Fruit fly (Drosophila melanogaster): ENCODE results near the gene CG13005.
A peak's percentile ranks its signal among the peaks of the same experiment; 100 is the strongest.

The CG13005 gene

DNA sequence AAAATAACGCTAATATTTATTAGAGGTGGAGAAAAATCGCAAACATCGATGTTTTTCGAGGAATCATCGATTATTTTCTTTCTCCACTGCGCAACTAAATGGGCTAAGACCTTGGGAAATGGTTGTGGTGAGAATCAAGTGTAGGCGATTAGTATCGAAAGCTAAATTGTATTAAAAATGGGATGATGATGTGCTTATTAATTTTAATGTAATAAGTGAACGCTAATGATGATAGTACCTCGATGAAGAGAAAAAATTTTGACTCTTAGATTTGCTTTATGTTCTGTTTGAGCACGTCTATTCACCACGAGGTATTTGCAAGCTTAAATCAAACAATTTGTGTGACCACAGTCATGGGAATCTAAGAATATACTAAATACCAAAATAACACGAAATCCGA is at the start of gene CG13005, which contains the start of gene Rai1:
CG13005 (plus strand) TSS at position 352 of the 400 bp plus-strand sequence.
Rai1 (minus strand) TSS at position 46 of the 400 bp plus-strand sequence.
- TF ChIP-seq CG17802 (tag; optimal IDR thresholded peaks at IDR 0.05) = no peak
- peak; percentile 89 for TF ChIP-seq CG13287 (GFP tag; IDR thresholded peaks at IDR 0.05; ENCODE audit: partially characterized antibody)
- 0 out of 3 replicates have a peak, but pooled peaks have one; percentile 67 for TF ChIP-seq mld (GFP tag; IDR thresholded peaks at IDR 0.05; ENCODE audit: partially characterized antibody)
- TF ChIP-seq MBD-R2 (GFP tag; IDR thresholded peaks at IDR 0.05) = peak; percentile 8
- no peak for TF ChIP-seq Rfx (GFP tag; IDR thresholded peaks at IDR 0.05)
- no peak for TF ChIP-seq HmgD (GFP tag; optimal IDR thresholded peaks at IDR 0.05)
- no peak for TF ChIP-seq dmrt11E (tag; optimal IDR thresholded peaks at IDR 0.05)
- peak; percentile 30 for TF ChIP-seq gro (GFP tag; optimal IDR thresholded peaks at IDR 0.05)
- TF ChIP-seq CG4617 (GFP tag; optimal IDR thresholded peaks at IDR 0.05; ENCODE audit: borderline replicate concordance) = peak; percentile 13
- TF ChIP-seq exex (tag; optimal IDR thresholded peaks at IDR 0.05) = no peak
- TF ChIP-seq Opbp (GFP tag; IDR thresholded peaks at IDR 0.05; ENCODE audit: partially characterized antibody) = peak; percentile 83
- no peak for TF ChIP-seq CG34376 (GFP tag; optimal IDR thresholded peaks at IDR 0.05)
- TF ChIP-seq CG18619 (GFP tag; optimal IDR thresholded peaks at IDR 0.05) = no peak
- TF ChIP-seq CG12071 (GFP tag; optimal IDR thresholded peaks at IDR 0.05) = no peak
- TF ChIP-seq da (GFP tag; optimal IDR thresholded peaks at IDR 0.05) = no peak
- TF ChIP-seq CG11560 (tag; IDR thresholded peaks at IDR 0.05) = no peak
- TF ChIP-seq cg (GFP tag; optimal IDR thresholded peaks at IDR 0.05) = no peak
- peak; percentile 72 for TF ChIP-seq ato (GFP tag; IDR thresholded peaks at IDR 0.05; ENCODE audit: partially characterized antibody)
- no peak for TF ChIP-seq NC2α (GFP tag; optimal IDR thresholded peaks at IDR 0.05)
- peak; percentile 48 for TF ChIP-seq CG2116 (GFP tag; optimal IDR thresholded peaks at IDR 0.05)
- TF ChIP-seq sim (GFP tag; IDR thresholded peaks at IDR 0.05) = no peak
- no peak for TF ChIP-seq CG3163 (GFP tag; optimal IDR thresholded peaks at IDR 0.05)
- peak; percentile 53 for TF ChIP-seq CG9797 (GFP tag; optimal IDR thresholded peaks at IDR 0.05)
- peak; percentile 55 for TF ChIP-seq Ets97D (GFP tag; optimal IDR thresholded peaks at IDR 0.05)
- TF ChIP-seq CG17829 (tag; optimal IDR thresholded peaks at IDR 0.05) = peak; percentile 29
- TF ChIP-seq sima (GFP tag; optimal IDR thresholded peaks at IDR 0.05) = no peak
- TF ChIP-seq Hsf (GFP tag; optimal IDR thresholded peaks at IDR 0.05) = no peak
- TF ChIP-seq CG11398 (GFP tag; optimal IDR thresholded peaks at IDR 0.05) = no peak
- peak; percentile 81 for TF ChIP-seq HLH4C (GFP tag; IDR thresholded peaks at IDR 0.05; ENCODE audit: partially characterized antibody)
- TF ChIP-seq CG7357 (GFP tag; IDR thresholded peaks at IDR 0.05) = peak; percentile 53; the same call in 1 of the 3 replicates
- peak; percentile 86 for TF ChIP-seq bbx (GFP tag; IDR thresholded peaks at IDR 0.05; ENCODE audit: partially characterized antibody)
- no peak for TF ChIP-seq bowl (GFP tag; IDR thresholded peaks at IDR 0.05)
- TF ChIP-seq CG4707 (GFP tag; optimal IDR thresholded peaks at IDR 0.05) = no peak
- TF ChIP-seq stwl (tag; optimal IDR thresholded peaks at IDR 0.05) = peak; percentile 57
- TF ChIP-seq CG3995 (GFP tag; optimal IDR thresholded peaks at IDR 0.05) = no peak
- TF ChIP-seq CG17186 (GFP tag; optimal IDR thresholded peaks at IDR 0.05) = peak; percentile 5
- TF ChIP-seq Pdp1 (GFP tag; optimal IDR thresholded peaks at IDR 0.05) = no peak
- TF ChIP-seq zen2 (GFP tag; IDR thresholded peaks at IDR 0.05; ENCODE audit: partially characterized antibody) = peak; percentile 58; the same call in 1 of the 3 replicates
- peak; percentile 86; the same call in 2 of the 3 replicates for TF ChIP-seq CG6791 (GFP tag; IDR thresholded peaks at IDR 0.05; ENCODE audit: partially characterized antibody)
- TF ChIP-seq CG6654 (GFP tag; optimal IDR thresholded peaks at IDR 0.05) = no peak
- no peak for TF ChIP-seq lilli (GFP tag; optimal IDR thresholded peaks at IDR 0.05)
- no peak for TF ChIP-seq CG9876 (GFP tag; optimal IDR thresholded peaks at IDR 0.05)
- TF ChIP-seq Eip74EF (GFP tag; optimal IDR thresholded peaks at IDR 0.05) = no peak
- 0 out of 3 replicates have a peak, but pooled peaks have one; percentile 33 for TF ChIP-seq row (GFP tag; IDR thresholded peaks at IDR 0.05)
- peak; percentile 73 for TF ChIP-seq tna (GFP tag; IDR thresholded peaks at IDR 0.05; ENCODE audit: partially characterized antibody)
- no peak for TF ChIP-seq CrebB (tag; optimal IDR thresholded peaks at IDR 0.05)
- TF ChIP-seq ase (GFP tag; IDR thresholded peaks at IDR 0.05) = no peak
- no peak for TF ChIP-seq Nf-YB (GFP tag; optimal IDR thresholded peaks at IDR 0.05)
- peak; percentile 7 for TF ChIP-seq phol (tag; optimal IDR thresholded peaks at IDR 0.05)

All from whole organism, embryonic.